Worm (Caenorhabditis elegans): ENCODE measurements around the gene T06A10.107.

DNA sequence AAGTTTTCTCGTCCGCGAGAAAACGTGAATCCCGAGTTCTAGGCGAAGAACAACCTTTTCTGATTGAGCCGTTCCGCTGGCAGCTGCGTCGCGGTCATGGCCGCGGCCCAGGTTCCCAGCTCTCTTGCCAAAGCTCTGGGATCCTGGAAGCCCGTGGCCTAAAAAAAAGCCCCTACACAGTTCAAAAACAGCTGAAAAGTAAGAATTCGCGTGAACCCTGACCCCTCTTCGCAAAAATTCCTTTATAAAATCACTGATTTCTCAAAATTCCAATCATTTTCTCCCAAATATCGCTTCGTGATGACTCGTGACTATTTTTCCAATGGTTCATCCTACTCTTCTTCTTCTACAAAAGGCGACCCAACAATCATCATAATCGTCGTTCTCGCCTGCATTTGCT is at the start of gene T06A10.107:
- TF ChIP-seq dao-5 (tag; optimal IDR thresholded peaks at IDR 0.05): no peak
- TF ChIP-seq W03F9.2 (tag; optimal IDR thresholded peaks at IDR 0.05): no peak
- TF ChIP-seq him-1 (tag; optimal IDR thresholded peaks at IDR 0.05): no peak

Measured in whole organism, L4/young adult.